Fruit fly (Drosophila melanogaster) whole organism: ENCODE measurements around the gene CG31248.

ENCODE experiments used
- CG8478 ChIP-seq: fragments of >200 bp; optimal IDR thresholded peaks from 2 replicates; lab custom pipeline; 2018; ENCODE audit warnings: inconsistent platforms
- Dll ChIP-seq: fragments of >200 bp; optimal IDR thresholded peaks from 2 replicates; lab custom pipeline; 2017
- pan ChIP-seq: fragments of >200 bp; optimal IDR thresholded peaks from 2 replicates; lab custom pipeline; 2017
- psq ChIP-seq: fragments of >200 bp; optimal IDR thresholded peaks from 2 replicates; lab custom pipeline; 2017
- usp ChIP-seq: fragments of >200 bp; optimal IDR thresholded peaks from 2 replicates; lab custom pipeline; 2017; ENCODE audit warnings: missing biosample characterization, missing genetic modification characterization, mixed read lengths

- TF ChIP-seq Dll (lab: Kevin White, UChicago) (no peak), CG8478 (lab: Kevin White, UChicago) (no peak), pan (lab: Kevin White, UChicago) (no peak), psq (no peak), usp (GFP tag; lab: Kevin White, UChicago) (no peak)
These were observed 25.7 kb downstream of the CG31248 start, which contains the start of gene MAGE for dm6 chr3R:7154586-7155357.
